Worm (Caenorhabditis elegans) whole organism, L4 larva: ENCODE results near the gene Y39G8B.7.
A peak's percentile ranks its signal among the peaks of the same experiment; 100 is the strongest.

Source experiments
- F26F4.8 ChIP-seq: fragments of 200-800 bp; sonication (Bioruptor generic); conservative IDR thresholded peaks from 2 replicates; pipeline ENCODE4 v1.3.6; 2022; ENCODE audit warnings: missing genetic modification characterization, missing compliant biosample characterization
- T20F7.1 ChIP-seq: fragments of 200-800 bp; sonication (Bioruptor generic); optimal IDR thresholded peaks from 2 replicates; lab custom pipeline; 2018; ENCODE audit warnings: mild to moderate bottlenecking, missing genetic modification characterization, missing compliant biosample characterization
- Y48G9A.11 ChIP-seq: fragments of 200-800 bp; sonication (Bioruptor generic); IDR thresholded peaks from 2 replicates; pipeline ENCODE4 v1.3.6; 2022; ENCODE audit warnings: missing genetic modification reagents, missing genetic modification characterization, missing compliant biosample characterization
- Y5F2A.4 ChIP-seq: fragments of 200-800 bp; sonication (Bioruptor generic); optimal IDR thresholded peaks from 2 replicates; lab custom pipeline; 2018; ENCODE audit warnings: mild to moderate bottlenecking, missing genetic modification characterization, missing compliant biosample characterization
- ZK337.2 ChIP-seq: fragments of 200-800 bp; sonication (Bioruptor generic); IDR thresholded peaks from 2 replicates; pipeline ENCODE4 v1.3.6; 2022; ENCODE audit warnings: missing genetic modification reagents, missing genetic modification characterization, missing compliant biosample characterization
- aha-1 ChIP-seq: fragments of 150-350 bp; peaks from one replicate; lab custom pipeline; 2014; ENCODE audit warnings: missing biosample characterization, missing genetic modification characterization
- aly-2 ChIP-seq: sonication (generic microtip); optimal IDR thresholded peaks from 2 replicates; lab custom pipeline; 2018; ENCODE audit warnings: missing biosample characterization, missing genetic modification characterization
- attf-4 ChIP-seq: sonication (generic microtip); optimal IDR thresholded peaks from 3 replicates; lab custom pipeline; 2017; ENCODE audit warnings: missing biosample characterization, missing genetic modification characterization
- ceh-28 ChIP-seq: fragments of 150-350 bp; optimal IDR thresholded peaks from 2 replicates; lab custom pipeline; 2014; ENCODE audit warnings: missing biosample characterization, missing genetic modification reagents, missing genetic modification characterization
- ceh-32 ChIP-seq: sonication (generic microtip); optimal IDR thresholded peaks from 2 replicates; lab custom pipeline; 2016; ENCODE audit warnings: mild to moderate bottlenecking, missing genetic modification characterization, missing compliant biosample characterization; ENCODE audit not compliant: poor library complexity
- ceh-44 ChIP-seq: fragments of 200-800 bp; sonication (Bioruptor generic); IDR thresholded peaks from 2 replicates; pipeline ENCODE4 v1.3.6; 2022; ENCODE audit warnings: missing genetic modification reagents, missing genetic modification characterization, missing compliant biosample characterization
- ceh-82 ChIP-seq: sonication (generic microtip); optimal IDR thresholded peaks from 2 replicates; lab custom pipeline; 2017; ENCODE audit warnings: missing biosample characterization, missing genetic modification characterization
- daf-12 ChIP-seq: fragments of 150-350 bp; optimal IDR thresholded peaks from 2 replicates; lab custom pipeline; 2014; ENCODE audit warnings: missing biosample characterization, missing genetic modification reagents, missing genetic modification characterization
- daf-16 ChIP-seq, 3 experiments: sonication (generic microtip); optimal IDR thresholded peaks; 2 replicates each; lab custom pipeline; 2016 to 2017; ENCODE audit warnings: missing genetic modification characterization in 3 of 3, missing genetic modification reagents in 3 of 3, mild to moderate bottlenecking in 2 of 3, missing compliant biosample characterization in 2 of 3, missing biosample characterization in 1 of 3, moderate library complexity in 1 of 3
- daf-19 ChIP-seq: fragments of 200-800 bp; sonication (Bioruptor generic); conservative IDR thresholded peaks from 2 replicates; pipeline ENCODE4 v1.3.6; 2022; ENCODE audit warnings: missing genetic modification characterization, missing compliant biosample characterization
- daf-8 ChIP-seq: fragments of 200-800 bp; sonication (Bioruptor generic); IDR thresholded peaks from 2 replicates; pipeline ENCODE4 v1.3.6; 2022; ENCODE audit warnings: missing genetic modification characterization, missing compliant biosample characterization
- dmd-8 ChIP-seq: fragments of 200-800 bp; sonication (Bioruptor generic); IDR thresholded peaks from 2 replicates; pipeline ENCODE4 v1.3.6; 2022; ENCODE audit warnings: missing genetic modification characterization, missing compliant biosample characterization
- dmd-9 ChIP-seq: fragments of 200-800 bp; sonication (Bioruptor generic); IDR thresholded peaks from 2 replicates; pipeline ENCODE4 v1.3.6; 2022; ENCODE audit warnings: missing genetic modification reagents, missing genetic modification characterization, missing compliant biosample characterization
- egl-27 ChIP-seq: sonication (generic microtip); optimal IDR thresholded peaks from 3 replicates; lab custom pipeline; 2017; ENCODE audit warnings: missing biosample characterization, missing genetic modification reagents, missing genetic modification characterization
- egl-43 ChIP-seq: fragments of 200-800 bp; sonication (Bioruptor generic); IDR thresholded peaks from 2 replicates; pipeline ENCODE4 v1.3.6; 2022; ENCODE audit warnings: missing genetic modification reagents, missing genetic modification characterization, missing compliant biosample characterization
- gei-8 ChIP-seq: fragments of 200-800 bp; sonication (Bioruptor generic); optimal IDR thresholded peaks from 2 replicates; lab custom pipeline; 2018; ENCODE audit warnings: mild to moderate bottlenecking, missing genetic modification characterization, missing compliant biosample characterization
- hlh-30 ChIP-seq: sonication (generic microtip); optimal IDR thresholded peaks from 2 replicates; lab custom pipeline; 2017; ENCODE audit warnings: antibody characterized with exemption, mild to moderate bottlenecking, missing genetic modification characterization, missing compliant biosample characterization; ENCODE audit not compliant: insufficient read depth
- lin-1 ChIP-seq: fragments of 200-800 bp; sonication (Bioruptor generic); IDR thresholded peaks from 2 replicates; pipeline ENCODE4 v1.3.6; 2022; ENCODE audit warnings: missing genetic modification reagents, missing genetic modification characterization, missing compliant biosample characterization
- lin-15B ChIP-seq: fragments of 150-350 bp; sonication (generic microtip); optimal IDR thresholded peaks from 3 replicates; lab custom pipeline; 2014; ENCODE audit warnings: missing biosample characterization, missing genetic modification characterization
- lin-38 ChIP-seq: fragments of 200-800 bp; sonication (Bioruptor generic); IDR thresholded peaks from 2 replicates; pipeline ENCODE4 v1.3.6; 2022; ENCODE audit warnings: missing genetic modification reagents, missing genetic modification characterization, missing compliant biosample characterization
- madf-5 ChIP-seq, 2 experiments: fragments of 200-800 bp; sonication (Bioruptor generic); IDR thresholded peaks; 2 replicates each; pipeline ENCODE4 v1.3.6; 2022; ENCODE audit warnings: missing compliant biosample characterization in 2 of 2, missing genetic modification characterization in 2 of 2
- mes-2 ChIP-seq: sonication (generic microtip); optimal IDR thresholded peaks from 2 replicates; lab custom pipeline; 2016; ENCODE audit warnings: missing genotype, mild to moderate bottlenecking, missing genetic modification characterization, missing compliant biosample characterization; ENCODE audit not compliant: poor library complexity, severe bottlenecking
- mxl-3 ChIP-seq: fragments of 200-800 bp; sonication (Bioruptor generic); optimal IDR thresholded peaks from 2 replicates; lab custom pipeline; 2018; ENCODE audit warnings: mild to moderate bottlenecking, missing genetic modification characterization, missing compliant biosample characterization
- nhr-102 ChIP-seq: sonication (generic microtip); optimal IDR thresholded peaks from 2 replicates; lab custom pipeline; 2016; ENCODE audit warnings: mild to moderate bottlenecking, missing genetic modification characterization, moderate library complexity, missing compliant biosample characterization
- nhr-11 ChIP-seq: fragments of 150-350 bp; optimal IDR thresholded peaks from 2 replicates; lab custom pipeline; 2014; ENCODE audit warnings: missing biosample characterization, missing genetic modification characterization
- nhr-111 ChIP-seq: fragments of 200-800 bp; sonication (Bioruptor generic); optimal IDR thresholded peaks from 2 replicates; lab custom pipeline; 2018; ENCODE audit warnings: mild to moderate bottlenecking, missing genetic modification characterization, missing compliant biosample characterization
- nhr-25 ChIP-seq: sonication (generic microtip); optimal IDR thresholded peaks from 2 replicates; lab custom pipeline; 2017; ENCODE audit warnings: missing genetic modification characterization, mild to moderate bottlenecking, missing compliant biosample characterization, antibody characterized with exemption, moderate library complexity, borderline replicate concordance; ENCODE audit not compliant: insufficient read depth
- nhr-28 ChIP-seq: fragments of 150-350 bp; optimal IDR thresholded peaks from 2 replicates; lab custom pipeline; 2014; ENCODE audit warnings: missing biosample characterization, missing genetic modification characterization
- nhr-42 ChIP-seq: fragments of 200-800 bp; sonication (Bioruptor generic); IDR thresholded peaks from 2 replicates; pipeline ENCODE4 v1.3.6; 2022; ENCODE audit warnings: missing genetic modification characterization, missing compliant biosample characterization
- nhr-48 ChIP-seq: sonication (generic microtip); optimal IDR thresholded peaks from 2 replicates; lab custom pipeline; 2016; ENCODE audit warnings: mild to moderate bottlenecking, missing genetic modification characterization, missing compliant biosample characterization
- nhr-6 ChIP-seq: fragments of 150-350 bp; optimal IDR thresholded peaks from 2 replicates; lab custom pipeline; 2014; ENCODE audit warnings: missing biosample characterization, missing genetic modification characterization
- nhr-77 ChIP-seq: fragments of 150-350 bp; optimal IDR thresholded peaks from 2 replicates; lab custom pipeline; 2014; ENCODE audit warnings: missing biosample characterization, missing genetic modification characterization
- php-3 ChIP-seq: fragments of 200-800 bp; sonication (Bioruptor generic); IDR thresholded peaks from 2 replicates; pipeline ENCODE4 v1.3.6; 2022; ENCODE audit warnings: missing genetic modification reagents, missing genetic modification characterization, missing compliant biosample characterization
- rbr-2 ChIP-seq: sonication (generic microtip); optimal IDR thresholded peaks from 2 replicates; lab custom pipeline; 2016; ENCODE audit warnings: missing genotype, missing genetic modification characterization, missing compliant biosample characterization
- saeg-2 ChIP-seq: fragments of 200-800 bp; sonication (Bioruptor generic); IDR thresholded peaks from 2 replicates; pipeline ENCODE4 v1.3.6; 2022; ENCODE audit warnings: missing genetic modification reagents, missing genetic modification characterization, missing compliant biosample characterization
- snpc-1.2 ChIP-seq: fragments of 200-800 bp; sonication (Bioruptor generic); IDR thresholded peaks from 2 replicates; pipeline ENCODE4 v1.3.6; 2022; ENCODE audit warnings: missing genetic modification reagents, missing genetic modification characterization, missing compliant biosample characterization
- snpc-4 ChIP-seq: fragments of 150-350 bp; optimal IDR thresholded peaks from 2 replicates; lab custom pipeline; 2014; ENCODE audit warnings: missing biosample characterization, missing genetic modification characterization
- tag-97 ChIP-seq: fragments of 200-800 bp; sonication (Bioruptor generic); IDR thresholded peaks from 2 replicates; pipeline ENCODE4 v1.3.6; 2022; ENCODE audit warnings: missing genetic modification characterization, missing compliant biosample characterization
- tra-1 ChIP-seq: fragments of 200-800 bp; sonication (Bioruptor generic); IDR thresholded peaks from 2 replicates; pipeline ENCODE4 v1.3.6; 2022; ENCODE audit warnings: missing genetic modification reagents, missing genetic modification characterization, missing compliant biosample characterization
- unc-130 ChIP-seq: sonication (generic microtip); optimal IDR thresholded peaks from 2 replicates; lab custom pipeline; 2016; ENCODE audit warnings: missing genetic modification reagents, missing genetic modification characterization, missing compliant biosample characterization
- unc-62 ChIP-seq, 3 experiments: fragments of 150-350 bp in 1 of 3; sonication (generic microtip); optimal IDR thresholded peaks in 2 of 3; peaks in 1 of 3; 1 replicate in 1 of 3; 2 replicates in 2 of 3; lab custom pipeline; 2014 to 2017; ENCODE audit warnings: missing biosample characterization in 3 of 3, missing genetic modification characterization in 3 of 3, missing genetic modification reagents in 3 of 3, missing genotype in 1 of 3
- vab-7 ChIP-seq: fragments of 200-800 bp; sonication (Bioruptor generic); IDR thresholded peaks from 2 replicates; pipeline ENCODE4 v1.3.6; 2022; ENCODE audit warnings: missing genetic modification reagents, missing genetic modification characterization, missing compliant biosample characterization
- zfp-2 ChIP-seq: sonication (generic microtip); optimal IDR thresholded peaks from 2 replicates; lab custom pipeline; 2016; ENCODE audit warnings: mild to moderate bottlenecking, missing genetic modification characterization, missing compliant biosample characterization

Y39G8B.7 gene

DNA sequence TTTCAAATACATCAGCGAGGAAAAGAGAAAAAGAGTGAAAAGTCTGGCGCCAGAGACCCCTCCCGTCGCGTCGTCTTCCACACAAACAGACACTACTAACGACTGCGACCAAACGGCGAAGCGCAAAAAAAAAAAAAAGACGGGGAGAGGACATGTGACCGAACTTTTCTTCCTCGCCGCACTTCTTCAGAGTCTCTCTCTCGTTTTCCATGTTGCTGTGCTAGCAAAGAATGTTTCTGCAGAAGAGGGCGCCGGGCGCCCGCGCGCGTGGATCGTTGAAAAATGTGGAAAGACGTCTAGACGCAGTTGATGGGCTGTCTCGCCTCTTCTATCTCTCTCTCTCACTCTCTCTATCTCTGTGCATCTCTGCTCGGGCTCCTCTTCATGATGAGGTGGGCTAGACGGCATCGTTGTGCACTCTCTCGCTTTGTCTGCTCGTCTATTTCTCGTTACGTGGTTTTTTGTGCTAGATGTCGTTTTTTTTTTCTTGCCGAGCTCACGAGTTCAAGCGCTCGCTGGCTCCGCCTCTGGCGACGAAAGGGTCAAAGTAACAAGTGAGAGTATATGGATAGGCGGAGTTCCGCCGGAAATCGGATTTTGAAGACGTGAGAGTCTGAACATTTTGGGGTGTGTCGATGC, 45.5 kb upstream of the Y39G8B.7 start (continued):
- peak; percentile 72 for TF ChIP-seq nhr-25 (tag; lab: Kevin White, UChicago)
- peak; percentile 99 for TF ChIP-seq nhr-77 (tag; lab: Kevin White, UChicago)
- peak; percentile 73 for TF ChIP-seq T20F7.1 (GFP tag; lab: Kevin White, UChicago)
- no peak for TF ChIP-seq Y5F2A.4 (GFP tag; lab: Kevin White, UChicago)
- no peak for TF ChIP-seq snpc-1.2 (GFP tag; lab: Robert Waterston, UW)
- TF ChIP-seq F26F4.8 = 0 out of 2 replicates have a peak, but pooled peaks have one; percentile 47
- peak; percentile 95 for TF ChIP-seq rbr-2
- peak; percentile 94 for TF ChIP-seq saeg-2 (GFP tag; lab: Robert Waterston, UW)
- TF ChIP-seq daf-19 (GFP tag; lab: Robert Waterston, UW) = peak; percentile 65; the same call in 1 of the 2 replicates
- TF ChIP-seq egl-43 (GFP tag; lab: Robert Waterston, UW) = peak; percentile 90
- TF ChIP-seq dmd-9 (GFP tag; lab: Robert Waterston, UW) = 0 out of 2 replicates have a peak, but pooled peaks have one; percentile 28
- TF ChIP-seq ceh-32 (tag; lab: Kevin White, UChicago) = peak; percentile 61
- TF ChIP-seq mxl-3 (GFP tag; lab: Kevin White, UChicago) = peak; percentile 94
- TF ChIP-seq nhr-48 (tag; lab: Kevin White, UChicago) = peak; percentile 95
- peak; percentile 98 for TF ChIP-seq gei-8 (GFP tag; lab: Kevin White, UChicago)
- TF ChIP-seq ceh-28 (tag; lab: Kevin White, UChicago) = no peak
- TF ChIP-seq nhr-28 (tag; lab: Kevin White, UChicago) = peak; percentile 95
- TF ChIP-seq nhr-6 = no peak
- peak in 1 of 2 experiments; percentile 98 for TF ChIP-seq unc-62 (GFP tag; optimal IDR thresholded peaks at IDR 0.05 in 1 of 2; lab: Kevin White, UChicago)
- peak; percentile 53 for TF ChIP-seq unc-62 (tag; optimal IDR thresholded peaks at IDR 0.05; lab: Kevin White, UChicago)
- peak; percentile 86 for TF ChIP-seq nhr-102
- no peak for TF ChIP-seq madf-5 (GFP tag; IDR thresholded peaks at IDR 0.05; lab: Robert Waterston, UW)
- TF ChIP-seq aly-2 (tag; lab: Kevin White, UChicago) = no peak
- no peak for TF ChIP-seq ZK337.2 (GFP tag; lab: Robert Waterston, UW)
- TF ChIP-seq zfp-2 (tag; lab: Kevin White, UChicago) = peak; percentile 64
- TF ChIP-seq hlh-30 (tag; lab: Kevin White, UChicago) = peak; percentile 97
- TF ChIP-seq tra-1 (GFP tag; lab: Robert Waterston, UW) = peak; percentile 96
- peak; percentile 75 for TF ChIP-seq lin-38
- peak; percentile 46 for TF ChIP-seq egl-27 (tag; lab: Kevin White, UChicago)
- no peak for TF ChIP-seq snpc-4 (tag; lab: Kevin White, UChicago)
- TF ChIP-seq Y48G9A.11 (GFP tag; lab: Robert Waterston, UW) = no peak
- TF ChIP-seq lin-15B = no peak
- TF ChIP-seq nhr-11 (tag; lab: Kevin White, UChicago) = peak; percentile 93
- peak; percentile 66; the same call in 1 of the 2 replicates for TF ChIP-seq dmd-8 (GFP tag; lab: Robert Waterston, UW)
- TF ChIP-seq daf-16 (GFP tag; optimal IDR thresholded peaks at IDR 0.05; lab: Kevin White, UChicago) = peak; percentile 78 to 92
- peak; percentile 70 for TF ChIP-seq daf-16 (tag; optimal IDR thresholded peaks at IDR 0.05; lab: Kevin White, UChicago)
- TF ChIP-seq daf-12 (tag; lab: Kevin White, UChicago) = no peak
- peak; percentile 78 for TF ChIP-seq lin-1 (GFP tag; lab: Robert Waterston, UW)
- peak; percentile 84 for TF ChIP-seq aha-1 (tag; lab: Kevin White, UChicago)
- no peak for TF ChIP-seq attf-4
- no peak for TF ChIP-seq ceh-44 (GFP tag; lab: Robert Waterston, UW)
- TF ChIP-seq daf-8 = 0 out of 2 replicates have a peak, but pooled peaks have one; percentile 40
- TF ChIP-seq tag-97 = no peak
- TF ChIP-seq php-3 (GFP tag; lab: Robert Waterston, UW) = peak; percentile 24; the same call in 1 of the 2 replicates
- TF ChIP-seq nhr-111 (GFP tag; lab: Kevin White, UChicago) = no peak
- no peak for TF ChIP-seq ceh-82 (tag; lab: Kevin White, UChicago)
- peak; percentile 42; the same call in 1 of the 2 replicates for TF ChIP-seq vab-7 (GFP tag; lab: Robert Waterston, UW)
- no peak for TF ChIP-seq unc-130 (GFP tag; lab: Kevin White, UChicago)
- peak; percentile 89 for TF ChIP-seq nhr-42
- peak; percentile 56 for TF ChIP-seq mes-2 (tag; lab: Kevin White, UChicago)
